Fruit fly (Drosophila melanogaster) whole organism, wandering third instar larva: ENCODE data around the gene RecQ4.
A peak's percentile ranks its signal among the peaks of the same experiment; 100 is the strongest.

Experiments
- Dfd ChIP-seq: fragments of >200 bp; optimal IDR thresholded peaks from 2 replicates; lab custom pipeline; 2017; ENCODE audit warnings: missing biosample characterization, missing genetic modification characterization
- Jra ChIP-seq: sonication (Bioruptor generic); optimal IDR thresholded peaks from 2 replicates; lab custom pipeline; 2016; ENCODE audit warnings: missing biosample characterization, missing genetic modification characterization
- N ChIP-seq: fragments of >200 bp; optimal IDR thresholded peaks from 2 replicates; lab custom pipeline; 2018; ENCODE audit warnings: missing biosample characterization, missing external identifiers, missing genetic modification characterization
- OdsH ChIP-seq: fragments of 200-800 bp; sonication (Bioruptor generic); optimal IDR thresholded peaks from 2 replicates; lab custom pipeline; 2016; ENCODE audit warnings: missing biosample characterization, mild to moderate bottlenecking, missing genetic modification characterization
- Rel ChIP-seq, 2 experiments: fragments of 200-800 bp; sonication (Bioruptor generic) in 1 of 2; optimal IDR thresholded peaks; 2 replicates in 1 of 2; 3 replicates in 1 of 2; lab custom pipeline; 2016 to 2019; ENCODE audit warnings: mild to moderate bottlenecking in 2 of 2, missing biosample characterization in 2 of 2, missing genetic modification characterization in 2 of 2, moderate library complexity in 1 of 2
- Vsx2 ChIP-seq: fragments of 200-300, 225-300 bp; sonication (Bioruptor generic); optimal IDR thresholded peaks from 2 replicates; lab custom pipeline; 2018; ENCODE audit warnings: missing biosample characterization, missing genetic modification characterization; ENCODE audit not compliant: partially characterized antibody
- fru ChIP-seq: fragments of 200-800 bp; sonication (Bioruptor generic); optimal IDR thresholded peaks from 3 replicates; lab custom pipeline; 2016; ENCODE audit warnings: missing biosample characterization, mild to moderate bottlenecking, missing genetic modification characterization
- h ChIP-seq: fragments of 200-800 bp; sonication (Bioruptor generic); optimal IDR thresholded peaks from 3 replicates; lab custom pipeline; 2016; ENCODE audit warnings: missing biosample characterization, mild to moderate bottlenecking, missing genetic modification characterization
- jim ChIP-seq: fragments of 175-275, 200-325 bp; sonication (Bioruptor generic); optimal IDR thresholded peaks from 2 replicates; lab custom pipeline; 2016; ENCODE audit warnings: missing biosample characterization, mild to moderate bottlenecking, missing genetic modification characterization
- pan ChIP-seq: fragments of >200 bp; optimal IDR thresholded peaks from 2 replicates; lab custom pipeline; 2017
- psq ChIP-seq: fragments of 200-800 bp; sonication (Bioruptor generic); optimal IDR thresholded peaks from 3 replicates; lab custom pipeline; 2017; ENCODE audit warnings: missing biosample characterization, mild to moderate bottlenecking, missing genetic modification characterization, moderate library complexity
- rgr ChIP-seq: fragments of 200-800 bp; sonication (Bioruptor generic); optimal IDR thresholded peaks from 3 replicates; lab custom pipeline; 2016; ENCODE audit warnings: missing biosample characterization, mild to moderate bottlenecking, missing genetic modification characterization
- woc ChIP-seq: sonication (Bioruptor generic); optimal IDR thresholded peaks from 2 replicates; lab custom pipeline; 2016; ENCODE audit warnings: missing biosample characterization, mild to moderate bottlenecking, missing genetic modification characterization

- TF ChIP-seq jim (GFP tag; lab: Kevin White, UChicago) (no peak), psq (peak; percentile 76), OdsH (GFP tag; lab: Kevin White, UChicago) (peak; percentile 72), h (GFP tag; lab: Kevin White, UChicago) (peak; percentile 87), woc (GFP tag; lab: Kevin White, UChicago) (no peak), fru (no peak), pan (lab: Kevin White, UChicago) (no peak), N (GFP tag; lab: Kevin White, UChicago) (no peak), Dfd (no peak), Jra (no peak), rgr (GFP tag; lab: Kevin White, UChicago) (peak; percentile 84), Vsx2 (GFP tag; lab: Kevin White, UChicago) (no peak), Rel (GFP tag; optimal IDR thresholded peaks at IDR 0.05; lab: Kevin White, UChicago) (no peak), Rel (tag; optimal IDR thresholded peaks at IDR 0.05; lab: Kevin White, UChicago) (no peak)
Observed at dm6 chr3L:8137448-8137906, 38.3 kb downstream of the RecQ4 start, which contains the start of the genes Setx and mus301.
